Fruit fly (Drosophila melanogaster): Measurements from ENCODE around the gene CG33269.

The CG33269 gene

DNA sequence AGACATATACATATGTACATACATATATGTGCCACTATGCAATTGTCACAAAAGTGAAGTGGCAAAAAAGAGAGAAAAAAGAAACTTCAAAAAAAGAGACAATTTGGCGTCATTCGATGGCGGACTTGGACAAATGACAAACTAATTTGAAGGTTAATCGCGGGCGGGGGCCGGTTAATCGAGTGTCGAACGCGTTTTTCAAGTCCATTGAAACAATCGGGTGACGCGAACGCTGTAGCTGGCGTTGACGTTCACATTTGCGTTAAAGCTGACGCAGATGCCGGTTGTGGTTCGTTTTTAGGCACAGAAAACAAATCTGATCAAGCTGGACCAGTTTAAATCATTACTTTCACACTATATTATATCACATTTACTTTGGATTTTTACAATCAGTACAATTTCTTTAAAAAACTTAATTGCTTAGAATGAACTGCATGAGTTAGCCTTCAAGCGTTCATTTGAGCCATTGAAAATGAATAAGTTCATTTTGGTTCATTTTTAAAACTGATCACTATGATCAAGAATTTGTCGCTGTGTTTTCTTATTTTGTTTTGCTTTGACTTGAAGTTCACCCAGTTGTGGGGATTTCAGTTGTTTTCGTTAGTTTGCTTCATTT is 48.2 kb downstream of the CG33269 start:
- TF ChIP-seq GATAd (GFP tag; optimal IDR thresholded peaks at IDR 0.05) (no peak), HLH106 (tag; optimal IDR thresholded peaks at IDR 0.05) (peak; percentile 62), OdsH (GFP tag; optimal IDR thresholded peaks at IDR 0.05) (peak; percentile 55), woc (GFP tag; optimal IDR thresholded peaks at IDR 0.05) (no peak), ey (GFP tag; optimal IDR thresholded peaks at IDR 0.05) (peak; percentile 49), Hnf4 (GFP tag; optimal IDR thresholded peaks at IDR 0.05) (peak; percentile 3), foxo (GFP tag; optimal IDR thresholded peaks at IDR 0.05) (peak in 1 of 2 experiments; percentile 47), dl (GFP tag; optimal IDR thresholded peaks at IDR 0.05; ENCODE audit: insufficient read depth in 1 of 2, partially characterized antibody in 2 of 2) (no peak), tai (GFP tag; optimal IDR thresholded peaks at IDR 0.05) (peak; percentile 33), CrebA (GFP tag; optimal IDR thresholded peaks at IDR 0.05; ENCODE audit: borderline replicate concordance) (no peak), Sp1 (GFP tag; optimal IDR thresholded peaks at IDR 0.05) (peak; percentile 54), brk (GFP tag; optimal IDR thresholded peaks at IDR 0.05) (no peak), rgr (GFP tag; optimal IDR thresholded peaks at IDR 0.05) (peak; percentile 19), fru (GFP tag; optimal IDR thresholded peaks at IDR 0.05) (peak; percentile 71), br (GFP tag; optimal IDR thresholded peaks at IDR 0.05) (peak; percentile 55), dmrt93B (GFP tag; optimal IDR thresholded peaks at IDR 0.05) (peak; percentile 11), dsf (GFP tag; optimal IDR thresholded peaks at IDR 0.05; ENCODE audit: borderline replicate concordance) (no peak), CG32264 (GFP tag; optimal IDR thresholded peaks at IDR 0.05) (no peak), sv (GFP tag; optimal IDR thresholded peaks at IDR 0.05) (peak; percentile 50), psq (GFP tag; optimal IDR thresholded peaks at IDR 0.05) (peak; percentile 66)

- TF ChIP-seq jim (GFP tag; optimal IDR thresholded peaks at IDR 0.05) = no peak
- no peak for TF ChIP-seq Sp1 (GFP tag; optimal IDR thresholded peaks at IDR 0.05)
- no peak for TF ChIP-seq Myc (optimal IDR thresholded peaks at IDR 0.05)
- no peak for TF ChIP-seq Dfd (GFP tag; optimal IDR thresholded peaks at IDR 0.05)
- no peak for TF ChIP-seq foxo (GFP tag; optimal IDR thresholded peaks at IDR 0.05)
- TF ChIP-seq ey (GFP tag; optimal IDR thresholded peaks at IDR 0.05) = no peak
- TF ChIP-seq brk (GFP tag; optimal IDR thresholded peaks at IDR 0.05) = no peak
- TF ChIP-seq usp (GFP tag; optimal IDR thresholded peaks at IDR 0.05) = no peak
- no peak for TF ChIP-seq CG32264 (GFP tag; optimal IDR thresholded peaks at IDR 0.05)
- no peak for TF ChIP-seq OdsH (GFP tag; optimal IDR thresholded peaks at IDR 0.05)
These were observed 49.8 kb downstream of the CG33269 start for dm6 chr3L:11531994-11532732.
